Worm (Caenorhabditis elegans) whole organism, L4 larva: ENCODE measurements around the gene K01H12.4.

ENCODE experiments used
- ceh-82 ChIP-seq: sonication (generic microtip); optimal IDR thresholded peaks from 2 replicates; lab custom pipeline; 2017; ENCODE audit warnings: missing biosample characterization, missing genetic modification characterization
- fkh-10 ChIP-seq: fragments of 150-350 bp; optimal IDR thresholded peaks from 2 replicates; lab custom pipeline; 2014; ENCODE audit warnings: missing biosample characterization, missing genetic modification reagents, missing genetic modification characterization
- fos-1 ChIP-seq: fragments of 150-350 bp; optimal IDR thresholded peaks from 2 replicates; lab custom pipeline; 2014; ENCODE audit warnings: missing biosample characterization, missing genetic modification characterization
- hif-1 ChIP-seq, 2 experiments: sonication (generic microtip); optimal IDR thresholded peaks; 2 replicates each; lab custom pipeline; 2016 to 2017; ENCODE audit warnings: missing compliant biosample characterization in 2 of 2, missing genetic modification characterization in 2 of 2, missing genetic modification reagents in 2 of 2, missing genotype in 2 of 2, mild to moderate bottlenecking in 1 of 2
- hmg-1.1 ChIP-seq: fragments of 200-800 bp; sonication (Bioruptor generic); IDR thresholded peaks from 2 replicates; pipeline ENCODE4 v1.3.6; 2022; ENCODE audit warnings: missing genetic modification reagents, missing genetic modification characterization, missing compliant biosample characterization
- lsy-2 ChIP-seq, 2 experiments: fragments of 150-350 bp in 1 of 2; sonication (generic microtip) in 1 of 2; optimal IDR thresholded peaks; 2 replicates each; lab custom pipeline; 2014 to 2017; ENCODE audit warnings: missing biosample characterization in 2 of 2, missing genetic modification characterization in 2 of 2
- mdl-1 ChIP-seq, 2 experiments: fragments of 150-350 bp in 1 of 2; sonication (generic microtip) in 1 of 2; optimal IDR thresholded peaks; 2 replicates each; lab custom pipeline; 2014 to 2017; ENCODE audit warnings: missing biosample characterization in 2 of 2, missing genetic modification characterization in 2 of 2
- nhr-77 ChIP-seq: fragments of 150-350 bp; optimal IDR thresholded peaks from 2 replicates; lab custom pipeline; 2014; ENCODE audit warnings: missing biosample characterization, missing genetic modification characterization
- rbr-2 ChIP-seq: sonication (generic microtip); optimal IDR thresholded peaks from 2 replicates; lab custom pipeline; 2016; ENCODE audit warnings: missing genotype, missing genetic modification characterization, missing compliant biosample characterization
- unc-62 ChIP-seq, 3 experiments: fragments of 150-350 bp in 1 of 3; sonication (generic microtip); optimal IDR thresholded peaks in 2 of 3; peaks in 1 of 3; 1 replicate in 1 of 3; 2 replicates in 2 of 3; lab custom pipeline; 2014 to 2017; ENCODE audit warnings: missing biosample characterization in 3 of 3, missing genetic modification characterization in 3 of 3, missing genetic modification reagents in 3 of 3, missing genotype in 1 of 3
- zag-1 ChIP-seq: fragments of 150-350 bp; optimal IDR thresholded peaks from 2 replicates; lab custom pipeline; 2014; ENCODE audit warnings: missing biosample characterization, missing genetic modification characterization

DNA sequence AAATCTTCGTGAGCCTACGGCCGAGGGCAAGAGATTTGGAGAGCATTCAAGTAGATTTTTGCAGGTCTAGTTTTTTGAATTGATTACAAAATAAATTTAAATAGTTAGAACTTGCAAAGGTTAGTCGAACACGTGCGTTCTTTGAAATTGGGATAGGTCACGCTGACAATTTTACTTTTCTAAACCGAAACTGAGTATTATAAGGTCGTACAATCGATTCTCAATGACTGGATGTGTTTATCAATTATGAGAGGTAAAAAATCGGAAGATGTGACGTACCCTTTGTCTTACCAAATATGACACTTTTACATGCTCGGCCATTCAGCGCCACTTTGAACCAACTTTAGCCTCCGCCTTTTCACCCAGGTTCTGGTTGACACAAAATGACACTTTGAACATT lies 33.9 kb downstream of the K01H12.4 start, which contains the start of gene C28D4.5:
- TF ChIP-seq hmg-1.1 (GFP tag; lab: Robert Waterston, UW): no peak
- TF ChIP-seq lsy-2 (tag; optimal IDR thresholded peaks at IDR 0.05; lab: Kevin White, UChicago): no peak
- TF ChIP-seq fos-1 (tag; lab: Kevin White, UChicago): no peak
- no peak for TF ChIP-seq mdl-1 (tag; optimal IDR thresholded peaks at IDR 0.05; lab: Kevin White, UChicago)
- no peak for TF ChIP-seq rbr-2 (tag; lab: Kevin White, UChicago)
- TF ChIP-seq nhr-77 (tag; lab: Kevin White, UChicago): no peak
- TF ChIP-seq zag-1 (tag; lab: Kevin White, UChicago): no peak
- TF ChIP-seq hif-1 (tag; optimal IDR thresholded peaks at IDR 0.05; lab: Kevin White, UChicago): no peak
- no peak for TF ChIP-seq ceh-82 (tag; lab: Kevin White, UChicago)
- no peak for TF ChIP-seq unc-62 (GFP tag; optimal IDR thresholded peaks at IDR 0.05 in 1 of 2; lab: Kevin White, UChicago)
- TF ChIP-seq unc-62 (tag; optimal IDR thresholded peaks at IDR 0.05; lab: Kevin White, UChicago): no peak
- TF ChIP-seq fkh-10 (GFP tag; lab: Kevin White, UChicago): no peak
